Worm (Caenorhabditis elegans) whole organism, L4 larva: Measurements from ENCODE around the gene fat-6.

Experiments used
- ceh-82 ChIP-seq: sonication (generic microtip); optimal IDR thresholded peaks from 2 replicates; lab custom pipeline; 2017; ENCODE audit warnings: missing biosample characterization, missing genetic modification characterization
- daf-8 ChIP-seq: fragments of 200-800 bp; sonication (Bioruptor generic); IDR thresholded peaks from 2 replicates; pipeline ENCODE4 v1.3.6; 2022; ENCODE audit warnings: missing genetic modification characterization, missing compliant biosample characterization
- fos-1 ChIP-seq: fragments of 150-350 bp; optimal IDR thresholded peaks from 2 replicates; lab custom pipeline; 2014; ENCODE audit warnings: missing biosample characterization, missing genetic modification characterization
- hif-1 ChIP-seq, 2 experiments: sonication (generic microtip); optimal IDR thresholded peaks; 2 replicates each; lab custom pipeline; 2016 to 2017; ENCODE audit warnings: missing compliant biosample characterization in 2 of 2, missing genetic modification characterization in 2 of 2, missing genetic modification reagents in 2 of 2, missing genotype in 2 of 2, mild to moderate bottlenecking in 1 of 2
- hlh-11 ChIP-seq: fragments of 200-800 bp; sonication (Bioruptor generic); optimal IDR thresholded peaks from 2 replicates; lab custom pipeline; 2018; ENCODE audit warnings: mild to moderate bottlenecking, missing genetic modification characterization, missing compliant biosample characterization
- lin-13 ChIP-seq: fragments of 150-350 bp; optimal IDR thresholded peaks from 2 replicates; lab custom pipeline; 2014; ENCODE audit warnings: missing biosample characterization, missing genetic modification reagents, missing genetic modification characterization
- mep-1 ChIP-seq: fragments of 150-350 bp; sonication (generic microtip); optimal IDR thresholded peaks from 3 replicates; lab custom pipeline; 2014; ENCODE audit warnings: missing biosample characterization, missing genetic modification characterization
- nhr-25 ChIP-seq: sonication (generic microtip); optimal IDR thresholded peaks from 2 replicates; lab custom pipeline; 2017; ENCODE audit warnings: missing genetic modification characterization, mild to moderate bottlenecking, missing compliant biosample characterization, antibody characterized with exemption, moderate library complexity, borderline replicate concordance; ENCODE audit not compliant: insufficient read depth
- nhr-76 ChIP-seq: fragments of 150-350 bp; optimal IDR thresholded peaks from 2 replicates; lab custom pipeline; 2014; ENCODE audit warnings: missing biosample characterization, missing genetic modification characterization
- unc-62 ChIP-seq, 3 experiments: fragments of 150-350 bp in 1 of 3; sonication (generic microtip); optimal IDR thresholded peaks in 2 of 3; peaks in 1 of 3; 1 replicate in 1 of 3; 2 replicates in 2 of 3; lab custom pipeline; 2014 to 2017; ENCODE audit warnings: missing biosample characterization in 3 of 3, missing genetic modification characterization in 3 of 3, missing genetic modification reagents in 3 of 3, missing genotype in 1 of 3
- ztf-11 ChIP-seq: fragments of 150-350 bp; optimal IDR thresholded peaks from 2 replicates; lab custom pipeline; 2014; ENCODE audit warnings: missing biosample characterization, missing genetic modification characterization

DNA sequence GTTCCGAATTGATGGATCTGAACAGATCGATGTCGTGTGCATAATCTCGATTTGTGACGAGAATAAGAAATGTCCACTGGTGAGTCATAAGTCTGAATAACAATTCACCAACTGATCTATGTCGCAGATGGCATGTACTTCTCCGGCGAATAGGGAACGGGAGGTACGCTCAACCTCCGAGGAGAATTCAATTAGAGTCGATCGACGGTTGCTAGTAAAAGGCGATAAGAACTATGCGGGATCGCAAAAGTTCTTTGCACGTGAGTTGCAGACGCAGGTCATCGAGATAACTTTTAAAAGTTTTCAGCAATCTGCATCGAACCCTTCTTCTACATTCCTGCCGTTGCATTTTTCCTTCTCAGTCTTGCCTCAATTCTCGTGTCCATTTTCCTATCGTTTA, 33.0 kb downstream of the fat-6 start:
- TF ChIP-seq hlh-11 (tag; lab: Kevin White, UChicago) (no peak), unc-62 (GFP tag; optimal IDR thresholded peaks at IDR 0.05 in 1 of 2; lab: Kevin White, UChicago) (no peak), unc-62 (tag; optimal IDR thresholded peaks at IDR 0.05; lab: Kevin White, UChicago) (no peak), lin-13 (GFP tag; lab: Kevin White, UChicago) (no peak), fos-1 (tag; lab: Kevin White, UChicago) (no peak), hif-1 (tag; optimal IDR thresholded peaks at IDR 0.05; lab: Kevin White, UChicago) (no peak), mep-1 (tag; lab: Kevin White, UChicago) (no peak), ceh-82 (tag; lab: Kevin White, UChicago) (no peak), ztf-11 (no peak), daf-8 (GFP tag; lab: Robert Waterston, UW) (no peak), nhr-76 (tag; lab: Kevin White, UChicago) (no peak), nhr-25 (no peak)
